Fruit fly (Drosophila melanogaster): ENCODE data around the gene FER.

FER gene

DNA sequence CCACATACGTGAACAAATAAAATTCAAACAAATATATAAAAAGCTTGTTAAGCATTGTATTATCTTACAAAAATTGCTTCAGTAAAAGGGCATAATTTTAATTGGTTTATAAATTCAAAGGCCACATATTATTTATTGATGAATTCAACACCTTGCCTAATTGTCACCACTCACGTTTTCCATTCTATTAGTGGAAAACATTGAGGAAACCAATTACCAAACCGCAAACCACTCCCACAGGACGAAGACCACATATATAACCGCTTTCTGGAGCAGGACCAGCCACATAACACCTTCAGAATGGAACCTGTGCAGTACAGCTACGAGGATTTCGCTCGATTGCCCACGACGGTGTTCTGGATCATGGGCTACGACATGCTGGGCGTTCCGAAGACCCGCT, 3.5 kb upstream of the FER start, which contains the start of gene Or85f:
Gene Or85f, plus strand, starts transcription at position 301 of the 400 bp plus-strand sequence.
- TF ChIP-seq CTCF (optimal IDR thresholded peaks at IDR 0.05) (no peak), CG8478 (optimal IDR thresholded peaks at IDR 0.05) (no peak)

DNA sequence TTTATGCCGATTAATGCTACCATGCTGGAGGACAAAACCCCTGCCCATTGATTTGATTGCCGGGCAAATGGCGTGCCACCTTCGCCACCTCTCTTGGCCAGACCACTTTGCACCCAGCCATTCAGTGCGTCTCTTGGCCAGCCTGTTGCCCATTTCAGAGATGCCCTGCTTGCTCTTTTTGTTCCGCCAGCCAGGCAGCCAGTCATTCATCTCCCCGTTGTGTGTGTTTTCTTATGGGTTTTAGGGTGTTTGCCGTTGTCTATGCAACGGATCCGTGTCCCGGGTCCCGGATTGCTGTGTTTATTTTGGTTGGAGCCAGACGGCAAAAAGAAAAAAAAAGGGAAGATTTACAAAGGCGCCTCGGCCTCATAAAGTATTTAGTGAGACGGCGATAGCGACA, 1.7 kb upstream of the FER start:
- no peak for TF ChIP-seq CTCF (optimal IDR thresholded peaks at IDR 0.05)
- no peak for TF ChIP-seq CG8478 (optimal IDR thresholded peaks at IDR 0.05)

DNA sequence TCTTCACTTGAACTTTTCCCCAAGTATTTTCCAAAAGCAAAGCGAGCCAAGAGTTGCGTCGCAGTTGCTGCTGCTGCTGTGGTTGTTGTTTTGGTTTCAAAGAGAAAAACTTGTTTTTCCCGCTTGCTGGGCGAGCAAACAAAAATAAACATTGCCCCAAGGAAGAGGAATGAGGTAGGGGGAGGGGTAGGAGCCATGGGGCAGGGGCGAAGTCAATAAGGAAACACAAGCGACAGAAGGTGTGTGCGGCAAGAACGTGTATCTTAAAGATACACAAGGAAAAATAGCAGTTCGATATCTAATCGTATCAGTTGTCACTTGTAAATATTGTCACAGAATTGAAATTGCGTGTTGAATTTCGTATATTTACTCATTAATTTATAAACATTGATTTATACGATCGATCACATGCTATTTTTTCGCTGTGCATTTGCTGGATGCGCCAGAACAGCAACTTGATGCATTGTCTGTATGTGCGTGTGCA, 762 bp downstream of the FER start:
- TF ChIP-seq CG8478 (optimal IDR thresholded peaks at IDR 0.05) (no peak), CTCF (optimal IDR thresholded peaks at IDR 0.05) (no peak)

DNA sequence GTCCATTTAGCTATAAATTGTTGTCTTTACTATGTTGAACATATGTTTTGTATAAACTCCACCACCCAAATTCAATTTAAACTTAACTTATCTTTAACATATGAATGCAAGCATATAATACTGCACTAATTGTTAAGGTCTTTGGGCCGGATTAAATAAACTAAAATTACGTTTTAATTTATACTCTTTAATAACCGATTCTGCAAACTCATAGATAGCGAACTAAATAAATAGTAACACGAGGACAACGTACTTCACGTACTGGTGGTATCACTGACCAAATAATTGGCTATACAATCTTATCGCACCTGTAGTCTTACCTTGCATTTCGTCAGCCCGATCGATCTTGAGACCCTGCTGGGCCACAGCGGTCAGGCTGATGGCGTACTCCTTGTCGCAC, 1.9 kb downstream of the FER start:
- TF ChIP-seq CTCF (optimal IDR thresholded peaks at IDR 0.05), result no peak
- TF ChIP-seq CG8478 (optimal IDR thresholded peaks at IDR 0.05), result no peak

DNA sequence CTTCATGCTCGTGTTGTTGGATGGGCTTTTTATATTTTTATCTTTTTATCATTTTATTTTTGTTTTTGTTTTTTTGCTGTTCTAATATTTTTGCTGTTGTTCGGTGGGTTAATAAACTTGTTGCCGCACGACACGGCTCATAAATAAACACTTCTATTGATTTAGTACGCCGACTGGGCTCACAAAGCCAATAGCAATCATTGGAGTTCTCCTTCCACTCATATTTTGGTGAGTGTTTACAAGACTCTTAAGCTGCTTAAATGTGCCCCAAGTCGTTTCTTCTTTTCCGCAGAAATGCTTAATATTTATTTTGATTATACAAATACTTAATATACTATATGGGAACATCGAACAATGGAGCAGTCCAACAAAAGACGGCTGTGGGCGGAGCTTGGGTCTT, 4.1 kb downstream of the FER start:
- TF ChIP-seq CTCF (optimal IDR thresholded peaks at IDR 0.05) (no peak), CG8478 (optimal IDR thresholded peaks at IDR 0.05) (no peak)

DNA sequence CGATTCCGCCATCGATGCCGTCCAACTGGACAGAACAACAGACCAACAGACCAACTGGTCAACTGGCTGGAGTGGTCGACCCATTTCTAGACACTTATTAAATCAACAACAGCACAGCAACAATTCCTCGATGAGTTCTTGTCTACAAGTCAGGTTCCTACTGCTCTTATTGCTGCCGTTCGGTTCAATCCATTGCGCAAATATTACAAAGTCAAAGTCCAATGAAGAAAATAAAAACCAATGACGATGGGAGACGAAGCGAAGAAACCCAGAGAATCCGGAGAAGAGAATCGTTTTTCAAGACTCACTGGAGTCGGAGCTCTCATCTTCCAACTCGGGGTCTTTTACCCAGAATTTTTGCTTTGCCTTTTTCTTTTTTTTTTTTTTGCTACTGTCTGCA, 5.4 kb downstream of the FER start:
- TF ChIP-seq CTCF (optimal IDR thresholded peaks at IDR 0.05) (no peak), CG8478 (optimal IDR thresholded peaks at IDR 0.05) (no peak)

DNA sequence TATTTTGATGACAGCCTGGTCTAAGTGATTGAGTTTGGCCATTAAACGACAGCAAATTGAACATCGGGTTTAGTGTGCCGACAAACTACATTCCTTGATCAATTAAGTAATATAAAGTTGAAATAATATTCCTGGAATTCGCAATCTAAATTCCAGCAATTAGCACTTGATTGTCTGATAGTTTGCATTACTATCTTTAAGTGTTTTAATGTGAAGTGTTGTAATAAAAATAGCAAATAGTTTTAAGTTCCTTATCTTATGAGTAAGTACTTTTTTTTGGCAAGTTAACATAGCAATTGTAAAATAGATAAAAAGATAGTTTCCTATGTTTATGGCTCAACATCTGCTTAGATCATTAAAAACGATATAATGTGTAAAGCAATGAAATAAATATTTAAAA, 6.0 kb downstream of the FER start:
- no peak for TF ChIP-seq CTCF (optimal IDR thresholded peaks at IDR 0.05)
- TF ChIP-seq CG8478 (optimal IDR thresholded peaks at IDR 0.05), result no peak

DNA sequence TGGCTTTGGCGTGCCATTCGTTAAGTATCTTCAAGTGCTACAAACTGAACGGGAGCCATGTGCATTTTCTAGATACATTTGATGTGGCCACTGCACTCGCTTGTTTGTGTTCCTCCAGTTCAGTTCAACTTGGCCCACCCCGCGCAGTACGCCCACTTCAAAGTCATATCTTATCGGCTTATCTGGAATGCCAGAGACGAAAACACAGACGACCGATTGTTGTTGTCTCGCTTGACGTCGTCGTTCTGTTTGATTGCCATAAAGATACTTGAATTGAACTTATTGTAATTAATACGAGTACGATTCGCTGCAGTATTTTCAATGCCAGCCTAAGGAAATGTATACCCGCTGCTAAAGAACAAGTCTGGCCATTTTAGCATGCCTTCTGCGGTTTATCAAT, 6.7 kb downstream of the FER start:
- TF ChIP-seq CG8478 (optimal IDR thresholded peaks at IDR 0.05) (no peak), CTCF (optimal IDR thresholded peaks at IDR 0.05) (no peak)

DNA sequence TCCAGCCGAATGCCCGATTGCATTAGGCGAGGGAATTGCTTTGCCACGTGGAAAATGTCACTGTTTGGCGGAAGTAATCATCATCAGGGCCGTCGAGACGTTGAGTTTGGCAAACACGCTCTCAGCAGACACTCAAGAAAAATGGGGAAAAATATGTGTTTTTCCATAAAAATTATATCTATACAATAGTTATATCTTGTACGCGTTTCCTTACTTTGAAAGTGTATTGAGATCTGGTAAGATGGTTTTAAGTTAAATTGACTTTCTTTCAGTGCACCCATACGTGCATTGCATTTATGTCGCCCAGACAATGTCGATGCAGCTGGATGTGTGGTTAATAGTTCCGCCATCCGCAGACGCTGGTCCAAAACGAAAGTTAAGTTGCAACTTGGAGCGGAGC, 8.4 kb downstream of the FER start:
- TF ChIP-seq CTCF (optimal IDR thresholded peaks at IDR 0.05) (no peak), CG8478 (optimal IDR thresholded peaks at IDR 0.05) (no peak)

DNA sequence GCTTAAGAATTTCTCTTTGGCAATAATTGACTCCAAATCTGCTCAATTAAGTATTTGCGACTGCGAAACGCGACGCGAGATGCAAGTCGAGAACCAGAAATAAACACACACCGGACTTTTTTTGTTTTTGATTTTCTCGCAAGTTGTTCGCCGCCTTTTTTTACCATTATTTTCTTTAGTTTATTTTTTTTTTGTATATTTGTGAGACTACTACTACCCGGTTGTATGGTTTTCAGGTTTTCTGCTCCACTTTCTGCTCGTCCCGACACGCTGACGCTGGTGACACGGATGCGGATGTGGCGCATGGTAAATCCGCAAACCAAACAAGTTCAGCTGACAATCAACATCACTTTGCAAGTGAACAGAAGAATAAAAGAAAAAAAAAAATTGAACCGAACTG, 13.4 kb downstream of the FER start:
- TF ChIP-seq CG8478 (optimal IDR thresholded peaks at IDR 0.05) (no peak), CTCF (optimal IDR thresholded peaks at IDR 0.05) (no peak)

DNA sequence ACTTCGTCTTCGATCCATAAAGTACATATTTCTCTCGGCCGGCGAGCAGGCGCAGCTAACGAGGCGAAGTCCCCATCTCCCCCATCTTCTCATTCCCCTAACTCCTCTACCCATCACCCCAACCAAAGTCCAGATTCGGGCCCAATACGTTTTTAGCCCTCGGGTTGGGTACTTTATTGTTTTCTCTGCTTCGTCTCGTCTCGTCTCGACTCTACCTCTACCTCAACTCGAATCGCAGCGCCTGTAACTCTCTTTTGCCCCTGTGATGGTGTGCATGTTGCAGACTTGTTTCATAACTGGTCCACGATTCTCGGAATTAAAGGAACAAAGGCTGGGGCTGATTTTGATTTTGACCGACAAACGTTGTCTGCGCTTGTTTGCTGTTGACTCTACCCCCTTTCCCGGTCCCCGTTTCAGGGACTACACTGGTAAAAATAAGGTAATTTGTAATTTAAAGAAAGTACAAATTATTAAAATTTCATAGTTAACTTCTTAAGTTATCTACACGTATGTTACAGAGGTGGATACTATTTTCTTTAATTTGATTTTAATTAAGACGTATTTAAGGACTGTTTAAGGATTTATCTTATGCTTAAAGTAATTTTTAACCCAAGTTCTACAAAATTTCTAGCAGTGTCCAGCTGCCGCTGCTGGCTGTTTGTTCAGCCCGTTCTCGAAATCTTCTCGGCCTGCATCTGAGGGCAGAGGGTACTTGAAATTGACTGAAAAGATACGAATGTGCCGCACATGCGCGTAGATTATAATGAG, 15.5 kb downstream of the FER start:
- TF ChIP-seq CG8478 (optimal IDR thresholded peaks at IDR 0.05) (no peak), CTCF (optimal IDR thresholded peaks at IDR 0.05) (no peak)

DNA sequence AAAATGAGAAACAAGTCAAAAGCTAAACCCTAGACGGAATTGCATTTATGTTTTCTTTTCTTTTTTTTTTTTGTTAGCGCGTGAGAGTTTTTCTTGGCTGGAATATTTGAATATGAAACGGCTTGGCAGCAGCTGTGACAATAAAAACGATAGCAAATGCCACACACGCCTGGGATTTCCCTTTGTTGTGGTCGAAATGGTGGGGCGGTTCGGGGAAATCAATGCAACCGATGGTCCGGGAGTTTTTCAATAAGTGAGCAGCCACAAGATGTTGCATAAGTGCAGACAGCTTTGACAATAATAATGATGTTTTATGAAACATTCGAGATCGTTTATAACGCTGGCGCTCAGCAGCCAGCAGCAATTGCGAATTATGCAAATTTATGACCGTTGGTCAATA, 17.6 kb downstream of the FER start:
- TF ChIP-seq CTCF (optimal IDR thresholded peaks at IDR 0.05) (no peak), CG8478 (optimal IDR thresholded peaks at IDR 0.05) (no peak)

DNA sequence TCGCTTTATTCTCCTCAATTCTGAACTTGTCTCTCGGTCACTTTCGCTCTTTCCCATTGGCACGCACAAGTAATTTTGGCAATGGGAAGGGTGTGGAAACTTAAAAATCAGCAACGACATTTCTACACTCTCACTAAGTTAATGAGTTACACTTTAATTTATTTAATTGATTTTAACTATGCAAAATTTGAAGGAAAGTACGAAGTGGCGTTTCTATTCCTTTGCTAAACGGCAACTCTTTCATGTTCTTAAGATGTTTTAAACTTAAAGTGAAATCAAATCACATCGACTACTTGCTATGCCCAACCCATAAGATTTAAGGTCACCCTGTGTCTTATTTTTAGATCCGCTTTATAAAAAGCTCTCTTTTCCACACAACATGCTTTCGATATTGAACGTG, 23.9 kb downstream of the FER start:
- TF ChIP-seq CG8478 (optimal IDR thresholded peaks at IDR 0.05) (no peak), CTCF (optimal IDR thresholded peaks at IDR 0.05) (no peak)

DNA sequence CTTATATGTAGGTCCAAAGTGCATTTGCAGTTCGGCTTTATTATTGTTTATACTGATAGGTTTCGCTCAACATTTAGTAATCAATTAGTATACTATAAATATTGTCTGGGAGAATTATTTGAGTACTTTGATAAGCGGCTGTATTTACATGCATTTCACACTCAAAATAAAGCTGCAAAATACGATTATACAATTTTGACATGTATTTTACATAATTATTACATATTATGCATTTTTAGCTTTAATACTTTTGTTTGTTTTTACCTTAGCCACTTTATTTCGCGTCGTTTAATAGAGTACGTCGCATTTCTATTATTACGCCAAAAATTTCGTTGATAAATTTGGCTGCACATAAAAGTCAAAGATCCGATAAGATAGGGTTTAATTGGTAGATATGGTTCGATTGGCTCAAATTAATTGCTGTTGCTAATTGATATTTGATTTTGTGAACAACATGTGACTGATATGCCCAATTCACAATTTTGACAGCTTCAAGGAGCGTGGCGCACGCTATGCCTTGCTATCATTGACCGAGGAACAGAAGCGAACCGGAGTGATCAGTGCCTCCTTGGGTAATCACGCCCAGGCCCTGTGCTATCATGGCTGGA, 28.3 kb downstream of the FER start:
- TF ChIP-seq CTCF (optimal IDR thresholded peaks at IDR 0.05), result no peak
- no peak for TF ChIP-seq CG8478 (optimal IDR thresholded peaks at IDR 0.05)

DNA sequence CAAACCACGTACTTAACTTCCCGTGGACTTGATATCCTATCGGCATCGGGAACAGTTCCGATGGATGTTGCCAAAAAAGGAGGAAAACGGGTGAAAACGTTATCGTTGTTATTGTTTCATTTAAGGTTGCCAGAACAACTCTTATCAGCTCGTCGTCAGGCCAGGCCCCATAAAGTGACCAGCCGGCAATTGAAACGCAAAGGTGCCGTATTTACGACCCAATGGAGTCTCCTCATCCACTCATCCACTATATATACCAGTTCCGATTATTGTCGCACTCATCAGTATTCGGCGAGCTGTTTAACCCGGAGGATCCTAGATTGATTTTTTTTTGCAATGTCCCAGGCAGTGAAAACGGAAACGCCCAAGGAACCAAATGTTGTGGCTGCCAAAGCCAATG, 29.2 kb downstream of the FER start, which contains the start of gene Srr:
Gene Srr, plus strand, starts transcription at position 278 of the 400 bp plus-strand sequence.
- TF ChIP-seq CG8478 (optimal IDR thresholded peaks at IDR 0.05) (no peak), CTCF (optimal IDR thresholded peaks at IDR 0.05) (no peak)

DNA sequence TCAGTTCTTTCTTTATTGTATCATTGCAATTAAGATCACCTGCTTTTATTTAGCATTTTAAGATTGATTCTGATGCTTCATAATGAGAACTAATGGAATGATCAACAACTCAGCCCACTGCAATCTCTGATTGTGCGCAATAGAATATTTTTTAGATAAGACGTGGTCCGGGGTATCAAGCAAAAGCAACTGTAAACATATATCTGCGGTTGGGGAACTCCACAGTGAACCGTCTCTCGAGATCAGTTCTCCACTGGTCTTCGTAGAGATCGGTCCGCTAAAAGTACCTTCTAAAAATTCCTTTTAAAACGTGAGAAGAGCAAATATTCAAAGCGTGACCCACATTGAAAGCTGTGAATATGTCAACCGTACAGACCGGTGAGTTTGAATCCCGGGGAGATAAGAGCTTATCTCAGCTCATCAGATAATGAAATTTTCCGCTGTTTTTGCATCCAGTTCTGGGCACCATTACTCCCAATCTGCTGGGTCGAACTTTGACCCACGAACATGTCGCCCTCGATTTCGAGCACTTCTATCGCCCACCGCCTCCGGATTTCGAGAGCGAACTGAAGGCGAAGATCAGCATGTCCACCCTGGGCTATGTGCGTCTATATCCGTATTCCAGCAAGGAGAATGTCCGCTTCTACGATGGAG, 31.2 kb downstream of the FER start, which contains the start of gene CG18473:
Gene CG18473, plus strand, starts transcription at position 240 of the 654 bp plus-strand sequence.
- TF ChIP-seq CTCF (optimal IDR thresholded peaks at IDR 0.05) (no peak), CG8478 (optimal IDR thresholded peaks at IDR 0.05) (no peak)
